Worm (Caenorhabditis elegans) whole organism, young adult: ENCODE measurements around the gene hnd-1.

ENCODE experiments used
- T07F8.4 ChIP-seq: sonication (generic microtip); optimal IDR thresholded peaks from 2 replicates; lab custom pipeline; 2016; ENCODE audit warnings: mild to moderate bottlenecking, missing genetic modification characterization, moderate library complexity, missing compliant biosample characterization
- ZK185.1 ChIP-seq: sonication (generic microtip); optimal IDR thresholded peaks from 2 replicates; lab custom pipeline; 2016; ENCODE audit warnings: mild to moderate bottlenecking, missing genetic modification characterization, missing compliant biosample characterization; ENCODE audit not compliant: poor library complexity, severe bottlenecking
- dpff-1 ChIP-seq: sonication (generic microtip); optimal IDR thresholded peaks from 2 replicates; lab custom pipeline; 2017; ENCODE audit warnings: mild to moderate bottlenecking, missing genetic modification characterization, missing compliant biosample characterization
- madf-10 ChIP-seq: sonication (generic microtip); optimal IDR thresholded peaks from 2 replicates; lab custom pipeline; 2016; ENCODE audit warnings: mild to moderate bottlenecking, missing genetic modification characterization, missing compliant biosample characterization
- pha-4 ChIP-seq: fragments of 150-350 bp; sonication (generic microtip); optimal IDR thresholded peaks from 2 replicates; lab custom pipeline; 2014; ENCODE audit warnings: missing biosample characterization, missing genetic modification reagents, missing genetic modification characterization

DNA sequence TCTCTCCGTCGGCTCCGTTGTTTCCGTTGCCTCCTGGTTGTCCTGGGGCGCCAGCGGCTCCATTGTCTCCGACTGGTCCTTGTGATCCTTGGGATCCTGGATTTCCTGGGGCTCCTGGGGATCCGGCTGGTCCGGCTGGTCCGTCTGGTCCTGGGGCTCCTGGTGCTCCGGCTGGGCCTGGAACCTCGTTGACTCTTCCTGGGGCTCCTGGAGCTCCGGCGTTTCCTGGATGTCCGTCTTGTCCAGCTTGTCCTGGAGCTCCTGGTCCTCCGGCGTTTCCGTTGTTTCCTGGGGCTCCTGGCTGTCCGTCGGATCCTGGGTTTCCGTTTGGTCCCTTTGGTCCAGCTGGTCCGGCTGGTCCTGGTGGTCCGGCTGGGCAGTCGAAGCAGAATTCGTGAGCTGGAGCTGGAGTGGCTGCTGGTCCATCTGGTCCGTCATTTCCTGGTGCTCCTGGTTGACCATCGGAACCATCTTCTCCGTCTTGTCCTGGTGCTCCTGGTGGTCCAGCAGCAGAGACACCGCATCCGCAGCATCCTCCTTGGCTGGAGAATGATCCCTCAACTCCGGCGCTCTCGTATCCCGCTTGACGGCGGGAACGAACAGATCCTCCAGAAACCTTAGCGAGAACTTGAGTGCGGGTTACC, 27.2 kb downstream of the hnd-1 start:
- TF ChIP-seq T07F8.4 (tag; lab: Kevin White, UChicago) (no peak), pha-4 (tag; lab: Kevin White, UChicago) (no peak), ZK185.1 (no peak), dpff-1 (no peak), madf-10 (tag; lab: Kevin White, UChicago) (no peak)
